Worm (Caenorhabditis elegans): ENCODE measurements around the gene ift-43.

DNA sequence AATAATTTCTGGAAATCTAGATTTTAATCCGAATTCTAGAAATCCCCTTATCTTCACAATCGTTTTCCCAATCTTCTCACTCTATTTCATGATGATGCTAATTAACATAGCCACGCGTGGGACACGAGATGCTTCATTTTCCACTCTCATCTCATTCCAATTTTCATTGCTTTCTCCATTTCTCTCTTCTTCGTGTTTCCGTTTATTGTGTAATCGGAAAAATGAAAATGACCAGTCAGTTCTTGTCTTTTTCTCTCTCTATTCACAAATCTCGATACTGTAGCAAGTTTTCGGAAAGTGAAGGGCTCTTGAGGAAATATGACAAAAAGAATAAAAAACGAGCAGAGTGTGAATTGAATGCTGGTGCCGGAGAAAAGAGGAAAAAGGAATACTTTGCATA, 43.9 kb upstream of the ift-43 start:
- TF ChIP-seq nhr-237 (tag; optimal IDR thresholded peaks at IDR 0.05) (no peak), nhr-28 (tag; optimal IDR thresholded peaks at IDR 0.05) (no peak), unc-62 (GFP tag; optimal IDR thresholded peaks at IDR 0.05) (no peak), snpc-4 (tag; optimal IDR thresholded peaks at IDR 0.05) (no peak), mab-5 (tag; optimal IDR thresholded peaks at IDR 0.05) (no peak), nhr-2 (tag; optimal IDR thresholded peaks at IDR 0.05) (no peak), ztf-11 (tag; optimal IDR thresholded peaks at IDR 0.05) (no peak), drap-1 (GFP tag; optimal IDR thresholded peaks at IDR 0.05) (no peak), elt-1 (tag; optimal IDR thresholded peaks at IDR 0.05; ENCODE audit: borderline replicate concordance, insufficient read depth) (peak; percentile 56), blmp-1 (tag; optimal IDR thresholded peaks at IDR 0.05) (no peak), lsy-2 (tag; optimal IDR thresholded peaks at IDR 0.05) (no peak), ham-2 (GFP tag; optimal IDR thresholded peaks at IDR 0.05) (no peak), lin-13 (tag; optimal IDR thresholded peaks at IDR 0.05) (no peak)

Data from whole organism, mixed stage, embryonic.